Worm (Caenorhabditis elegans): ENCODE results near the gene Y57E12AL.2.

Y57E12AL.2 gene

ce11 chrV:7027055-7027454 is 30.8 kb upstream of the Y57E12AL.2 start, which contains the start of gene F20A1.6:
TSS of gene F20A1.6 (minus strand) at chrV:7027155.
- TF ChIP-seq hmg-4 (GFP tag; optimal IDR thresholded peaks at IDR 0.05): no peak
- TF ChIP-seq pes-1 (GFP tag; IDR thresholded peaks at IDR 0.05): no peak
- TF ChIP-seq flt-1 (GFP tag; IDR thresholded peaks at IDR 0.05): no peak
- no peak for TF ChIP-seq tra-4 (tag; optimal IDR thresholded peaks at IDR 0.05)
- TF ChIP-seq tbx-37 (GFP tag; conservative IDR thresholded peaks at IDR 0.05): no peak
- no peak for TF ChIP-seq hnd-1 (tag; optimal IDR thresholded peaks at IDR 0.05)
- no peak for TF ChIP-seq sea-1 (GFP tag; conservative IDR thresholded peaks at IDR 0.05)
- TF ChIP-seq ama-1 (optimal IDR thresholded peaks at IDR 0.05): no peak
- no peak for TF ChIP-seq F13C5.2 (tag; optimal IDR thresholded peaks at IDR 0.05)
- no peak for TF ChIP-seq hmbx-1 (tag; optimal IDR thresholded peaks at IDR 0.05)

ce11 chrV:7036475-7036874 is 21.4 kb upstream of the Y57E12AL.2 start, which contains the start of gene twk-11:
TSS of gene twk-11 (minus strand) at chrV:7036575.
- no peak for TF ChIP-seq tra-4 (tag; optimal IDR thresholded peaks at IDR 0.05)
- no peak for TF ChIP-seq flt-1 (GFP tag; IDR thresholded peaks at IDR 0.05)
- no peak for TF ChIP-seq pes-1 (GFP tag; IDR thresholded peaks at IDR 0.05)
- no peak for TF ChIP-seq ets-7 (tag; optimal IDR thresholded peaks at IDR 0.05)
- no peak for TF ChIP-seq B0310.2 (tag; optimal IDR thresholded peaks at IDR 0.05)
- TF ChIP-seq ceh-36 (tag; optimal IDR thresholded peaks at IDR 0.05): no peak
- TF ChIP-seq tbx-37 (GFP tag; conservative IDR thresholded peaks at IDR 0.05): no peak
- TF ChIP-seq hmbx-1 (tag; optimal IDR thresholded peaks at IDR 0.05): no peak
- TF ChIP-seq tbx-11 (GFP tag; IDR thresholded peaks at IDR 0.05): no peak
- no peak for TF ChIP-seq aly-1 (tag; optimal IDR thresholded peaks at IDR 0.05)
- no peak for TF ChIP-seq F13C5.2 (tag; optimal IDR thresholded peaks at IDR 0.05)
- TF ChIP-seq hnd-1 (tag; optimal IDR thresholded peaks at IDR 0.05): no peak
- TF ChIP-seq ceh-13 (GFP tag; optimal IDR thresholded peaks at IDR 0.05): no peak

- no peak for TF ChIP-seq scrt-1 (GFP tag; IDR thresholded peaks at IDR 0.05)
- TF ChIP-seq hmbx-1 (tag; optimal IDR thresholded peaks at IDR 0.05): no peak
- TF ChIP-seq flt-1 (GFP tag; IDR thresholded peaks at IDR 0.05): no peak
- TF ChIP-seq tbx-11 (GFP tag; IDR thresholded peaks at IDR 0.05): no peak
- TF ChIP-seq aly-1 (tag; optimal IDR thresholded peaks at IDR 0.05): no peak
- TF ChIP-seq ceh-36 (tag; optimal IDR thresholded peaks at IDR 0.05): no peak
- TF ChIP-seq ama-1 (optimal IDR thresholded peaks at IDR 0.05): no peak
- TF ChIP-seq tra-4 (tag; optimal IDR thresholded peaks at IDR 0.05): no peak
- no peak for TF ChIP-seq F13C5.2 (tag; optimal IDR thresholded peaks at IDR 0.05)
- no peak for TF ChIP-seq ets-7 (tag; optimal IDR thresholded peaks at IDR 0.05)
- TF ChIP-seq hnd-1 (tag; optimal IDR thresholded peaks at IDR 0.05): no peak
- TF ChIP-seq tbx-37 (GFP tag; conservative IDR thresholded peaks at IDR 0.05): no peak
- no peak for TF ChIP-seq B0310.2 (tag; optimal IDR thresholded peaks at IDR 0.05)
- TF ChIP-seq pes-1 (GFP tag; IDR thresholded peaks at IDR 0.05): no peak
These were observed 11.9 kb upstream of the Y57E12AL.2 start, which contains the start of gene F20A1.2 for ce11 chrV:7046005-7046404. TSS of gene F20A1.2 (plus strand) at chrV:7046305.

- no peak for TF ChIP-seq hmbx-1 (tag; optimal IDR thresholded peaks at IDR 0.05)
- no peak for TF ChIP-seq tbx-11 (GFP tag; IDR thresholded peaks at IDR 0.05)
These were observed 10.4 kb upstream of the Y57E12AL.2 start, which contains the start of gene F20A1.8 for ce11 chrV:7047512-7047911. TSS of gene F20A1.8 (minus strand) at chrV:7047612.

- TF ChIP-seq hmbx-1 (tag; optimal IDR thresholded peaks at IDR 0.05) (no peak), ceh-13 (GFP tag; optimal IDR thresholded peaks at IDR 0.05) (no peak), flt-1 (GFP tag; IDR thresholded peaks at IDR 0.05) (no peak), aly-1 (tag; optimal IDR thresholded peaks at IDR 0.05) (no peak), B0310.2 (tag; optimal IDR thresholded peaks at IDR 0.05) (no peak), ets-7 (tag; optimal IDR thresholded peaks at IDR 0.05) (no peak), pes-1 (GFP tag; IDR thresholded peaks at IDR 0.05) (no peak), F13C5.2 (tag; optimal IDR thresholded peaks at IDR 0.05) (no peak), scrt-1 (GFP tag; IDR thresholded peaks at IDR 0.05) (no peak), ceh-36 (tag; optimal IDR thresholded peaks at IDR 0.05) (no peak), hnd-1 (tag; optimal IDR thresholded peaks at IDR 0.05) (no peak), ama-1 (optimal IDR thresholded peaks at IDR 0.05) (no peak), hmg-4 (GFP tag; optimal IDR thresholded peaks at IDR 0.05) (no peak), sea-1 (GFP tag; conservative IDR thresholded peaks at IDR 0.05) (no peak), tbx-11 (GFP tag; IDR thresholded peaks at IDR 0.05) (no peak), tbx-37 (GFP tag; conservative IDR thresholded peaks at IDR 0.05) (no peak), tra-4 (tag; optimal IDR thresholded peaks at IDR 0.05) (no peak)
These were observed 7.7 kb upstream of the Y57E12AL.2 start for ce11 chrV:7050153-7050552.

- TF ChIP-seq F13C5.2 (tag; optimal IDR thresholded peaks at IDR 0.05) (no peak), scrt-1 (GFP tag; IDR thresholded peaks at IDR 0.05) (no peak), tbx-11 (GFP tag; IDR thresholded peaks at IDR 0.05) (no peak), ets-7 (tag; optimal IDR thresholded peaks at IDR 0.05) (no peak), hnd-1 (tag; optimal IDR thresholded peaks at IDR 0.05) (no peak), flt-1 (GFP tag; IDR thresholded peaks at IDR 0.05) (no peak), hmg-4 (GFP tag; optimal IDR thresholded peaks at IDR 0.05) (no peak), hmbx-1 (tag; optimal IDR thresholded peaks at IDR 0.05) (no peak), B0310.2 (tag; optimal IDR thresholded peaks at IDR 0.05) (no peak), ceh-13 (GFP tag; optimal IDR thresholded peaks at IDR 0.05) (no peak), sea-1 (GFP tag; conservative IDR thresholded peaks at IDR 0.05) (no peak)
These were observed 6.6 kb upstream of the Y57E12AL.2 start, which contains the start of the genes tofu-2 and spig-1 for ce11 chrV:7051133-7051765. TSS of gene tofu-2 (minus strand) at chrV:7051248. TSS of gene spig-1 (plus strand) at chrV:7051715.

ce11 chrV:7053100-7053499 is 4.8 kb upstream of the Y57E12AL.2 start, which contains the start of gene txt-17:
TSS of gene txt-17 (minus strand) at chrV:7053200.
- TF ChIP-seq hnd-1 (tag; optimal IDR thresholded peaks at IDR 0.05) (no peak), pes-1 (GFP tag; IDR thresholded peaks at IDR 0.05) (no peak), hmg-4 (GFP tag; optimal IDR thresholded peaks at IDR 0.05) (no peak), ceh-36 (tag; optimal IDR thresholded peaks at IDR 0.05) (no peak), aly-1 (tag; optimal IDR thresholded peaks at IDR 0.05) (no peak), ceh-13 (GFP tag; optimal IDR thresholded peaks at IDR 0.05) (no peak), tbx-11 (GFP tag; IDR thresholded peaks at IDR 0.05) (no peak), flt-1 (GFP tag; IDR thresholded peaks at IDR 0.05) (no peak), hmbx-1 (tag; optimal IDR thresholded peaks at IDR 0.05) (no peak), ama-1 (optimal IDR thresholded peaks at IDR 0.05) (no peak), F13C5.2 (tag; optimal IDR thresholded peaks at IDR 0.05) (no peak), tra-4 (tag; optimal IDR thresholded peaks at IDR 0.05) (no peak), tbx-37 (GFP tag; conservative IDR thresholded peaks at IDR 0.05) (no peak), scrt-1 (GFP tag; IDR thresholded peaks at IDR 0.05) (no peak)
